Worm (Caenorhabditis elegans): ENCODE measurements around the gene str-84.

str-84 gene

ce11 chrV:8974889-8975422 is 5.8 kb downstream of the str-84 start, which contains the start of gene nhr-143:
Gene nhr-143 (minus strand): TSS chrV:8974939.
- peak; percentile 7 for TF ChIP-seq mep-1 (tag; optimal IDR thresholded peaks at IDR 0.05)
- no peak for TF ChIP-seq lin-35 (GFP tag; optimal IDR thresholded peaks at IDR 0.05)
- no peak for TF ChIP-seq swsn-7 (tag; optimal IDR thresholded peaks at IDR 0.05)
- peak; percentile 40 for TF ChIP-seq blmp-1 (tag; optimal IDR thresholded peaks at IDR 0.05)
- TF ChIP-seq unc-62 (GFP tag; optimal IDR thresholded peaks at IDR 0.05) = no peak
- no peak for TF ChIP-seq nhr-28 (tag; optimal IDR thresholded peaks at IDR 0.05)
- TF ChIP-seq elt-2 (tag; optimal IDR thresholded peaks at IDR 0.05) = peak; percentile 18
- TF ChIP-seq jun-1 (tag; optimal IDR thresholded peaks at IDR 0.05) = peak; percentile 2
- peak; percentile 3 for TF ChIP-seq nhr-71 (tag; optimal IDR thresholded peaks at IDR 0.05)

- no peak for TF ChIP-seq pag-3 (tag; optimal IDR thresholded peaks at IDR 0.05; ENCODE audit: borderline replicate concordance, insufficient read depth)
- no peak for TF ChIP-seq sox-4 (tag; optimal IDR thresholded peaks at IDR 0.05)
- no peak for TF ChIP-seq lsy-2 (tag; optimal IDR thresholded peaks at IDR 0.05)
- TF ChIP-seq dsc-1 (tag; optimal IDR thresholded peaks at IDR 0.05) = no peak
- no peak for TF ChIP-seq nhr-19 (GFP tag; conservative IDR thresholded peaks at IDR 0.05)
- no peak for TF ChIP-seq aha-1 (tag; optimal IDR thresholded peaks at IDR 0.05)
- no peak for TF ChIP-seq lir-3 (tag; optimal IDR thresholded peaks at IDR 0.05; ENCODE audit: poor library complexity)
- no peak for TF ChIP-seq unc-130 (tag; optimal IDR thresholded peaks at IDR 0.05)
- no peak for TF ChIP-seq elt-3 (tag; optimal IDR thresholded peaks at IDR 0.05)
- no peak for TF ChIP-seq unc-98 (GFP tag; IDR thresholded peaks at IDR 0.05)
- no peak for TF ChIP-seq nhr-84 (tag; optimal IDR thresholded peaks at IDR 0.05)
- no peak for TF ChIP-seq tbx-2 (tag; optimal IDR thresholded peaks at IDR 0.05)
- no peak for TF ChIP-seq F16B12.6 (tag; optimal IDR thresholded peaks at IDR 0.05)
- no peak for TF ChIP-seq efl-3 (GFP tag; optimal IDR thresholded peaks at IDR 0.05)
- no peak for TF ChIP-seq nhr-90 (tag; optimal IDR thresholded peaks at IDR 0.05; ENCODE audit: poor library complexity)
- no peak for TF ChIP-seq egl-27 (tag; optimal IDR thresholded peaks at IDR 0.05)
- no peak for TF ChIP-seq fkh-4 (tag; optimal IDR thresholded peaks at IDR 0.05; ENCODE audit: borderline replicate concordance)
- TF ChIP-seq snu-23 (GFP tag; optimal IDR thresholded peaks at IDR 0.05) = no peak
Observed at ce11 chrV:8972271-8972670, 8.5 kb downstream of the str-84 start, which contains the start of gene nhr-195. Gene nhr-195 (minus strand): TSS chrV:8972371.

ce11 chrV:8966086-8966485 is 14.7 kb downstream of the str-84 start, which contains the start of gene nhr-219:
Gene nhr-219 (minus strand): TSS chrV:8966186.
- TF ChIP-seq hlh-4 (tag; optimal IDR thresholded peaks at IDR 0.05) (no peak), rnt-1 (tag; optimal IDR thresholded peaks at IDR 0.05) (no peak), ceh-8 (GFP tag; optimal IDR thresholded peaks at IDR 0.05) (no peak), nhr-11 (tag; optimal IDR thresholded peaks at IDR 0.05) (no peak)

- TF ChIP-seq fkh-10 (GFP tag; optimal IDR thresholded peaks at IDR 0.05) (no peak), efl-3 (GFP tag; optimal IDR thresholded peaks at IDR 0.05) (no peak), nhr-20 (tag; optimal IDR thresholded peaks at IDR 0.05) (peak; percentile 4), blmp-1 (tag; optimal IDR thresholded peaks at IDR 0.05) (peak; percentile 42), mep-1 (tag; optimal IDR thresholded peaks at IDR 0.05) (peak; percentile 12), nhr-71 (tag; optimal IDR thresholded peaks at IDR 0.05) (peak; percentile 10), ceh-8 (GFP tag; optimal IDR thresholded peaks at IDR 0.05) (no peak), lin-14 (GFP tag; optimal IDR thresholded peaks at IDR 0.05) (peak; percentile 66), snu-23 (GFP tag; optimal IDR thresholded peaks at IDR 0.05) (peak; percentile 26), nhr-85 (tag) (peak; percentile 79)
Observed at ce11 chrV:8964055-8964758, 16.5 kb downstream of the str-84 start, which contains the start of gene nhr-44. Gene nhr-44 (minus strand): TSS chrV:8964105.
